Fruit fly (Drosophila melanogaster) whole organism, embryonic: Measurements from ENCODE around the gene rho-6.

Source experiments
- Atf-2 ChIP-seq: fragments of 200-800 bp; sonication (Bioruptor generic); optimal IDR thresholded peaks from 2 replicates; lab custom pipeline; 2016; ENCODE audit warnings: missing biosample characterization, missing genetic modification characterization
- Atf6 ChIP-seq: fragments of 200-800 bp; sonication (Bioruptor generic); IDR thresholded peaks from 2 replicates; pipeline ENCODE4 v1.3.6; 2022; ENCODE audit warnings: missing biosample characterization, missing genetic modification characterization
- CG10431 ChIP-seq: fragments of 200-800 bp; sonication (Bioruptor generic); optimal IDR thresholded peaks from 3 replicates; lab custom pipeline; 2018; ENCODE audit warnings: missing biosample characterization, mild to moderate bottlenecking, missing genetic modification characterization
- CG12942 ChIP-seq: fragments of 200-800 bp; sonication (Bioruptor generic); optimal IDR thresholded peaks from 3 replicates; lab custom pipeline; 2016; ENCODE audit warnings: missing biosample characterization, missing genetic modification characterization
- CG13123 ChIP-seq: fragments of 200-800 bp; sonication (Bioruptor generic); optimal IDR thresholded peaks from 2 replicates; lab custom pipeline; 2016; ENCODE audit warnings: missing biosample characterization, missing genetic modification characterization
- CG13624 ChIP-seq: fragments of 200-800 bp; sonication (Bioruptor generic); optimal IDR thresholded peaks from 2 replicates; lab custom pipeline; 2016; ENCODE audit warnings: missing biosample characterization, missing genetic modification characterization
- CG17385 ChIP-seq: fragments of 200-800 bp; sonication (Bioruptor generic); optimal IDR thresholded peaks from 3 replicates; lab custom pipeline; 2018; ENCODE audit warnings: missing biosample characterization, mild to moderate bottlenecking, missing genetic modification characterization
- CG17912 ChIP-seq: fragments of 200-800 bp; sonication (Bioruptor generic); optimal IDR thresholded peaks from 2 replicates; lab custom pipeline; 2018; ENCODE audit warnings: missing biosample characterization, mild to moderate bottlenecking, missing genetic modification characterization
- CG18619 ChIP-seq: fragments of 200-800 bp; sonication (Bioruptor generic); optimal IDR thresholded peaks from 3 replicates; lab custom pipeline; 2017; ENCODE audit warnings: missing biosample characterization, mild to moderate bottlenecking, missing genetic modification characterization
- CG30403 ChIP-seq: fragments of 200-800 bp; sonication (Bioruptor generic); optimal IDR thresholded peaks from 3 replicates; lab custom pipeline; 2016; ENCODE audit warnings: missing biosample characterization, missing genetic modification characterization
- CG31388 ChIP-seq: fragments of 200-800 bp; sonication (Bioruptor generic); optimal IDR thresholded peaks from 2 replicates; lab custom pipeline; 2016; ENCODE audit warnings: missing biosample characterization, missing genetic modification characterization
- CG3838 ChIP-seq: fragments of 200-800 bp; sonication (Bioruptor generic); optimal IDR thresholded peaks from 3 replicates; lab custom pipeline; 2016; ENCODE audit warnings: missing biosample characterization, missing genetic modification characterization
- CG4854 ChIP-seq: fragments of 200-800 bp; sonication (Bioruptor generic); optimal IDR thresholded peaks from 2 replicates; lab custom pipeline; 2016; ENCODE audit warnings: missing biosample characterization, missing genetic modification characterization, inconsistent platforms
- CG6254 ChIP-seq: fragments of 200-800 bp; sonication (Bioruptor generic); optimal IDR thresholded peaks from 3 replicates; lab custom pipeline; 2017; ENCODE audit warnings: mild to moderate bottlenecking, missing biosample characterization, missing genetic modification reagents, missing genetic modification characterization
- CG7271 ChIP-seq: fragments of 200-800 bp; sonication (Bioruptor generic); optimal IDR thresholded peaks from 2 replicates; lab custom pipeline; 2018; ENCODE audit warnings: missing biosample characterization, mild to moderate bottlenecking, missing genetic modification characterization, moderate library complexity
- CG7839 ChIP-seq: fragments of 200-800 bp; sonication (Bioruptor generic); optimal IDR thresholded peaks from 3 replicates; lab custom pipeline; 2018; ENCODE audit warnings: missing biosample characterization, mild to moderate bottlenecking, missing genetic modification characterization, moderate library complexity
- CG7928 ChIP-seq: fragments of 200-800 bp; sonication (Bioruptor generic); optimal IDR thresholded peaks from 2 replicates; lab custom pipeline; 2017; ENCODE audit warnings: missing biosample characterization, mild to moderate bottlenecking, missing genetic modification characterization
- CG8478 ChIP-seq: fragments of >200 bp; optimal IDR thresholded peaks from 2 replicates; lab custom pipeline; 2018
- CG9817 ChIP-seq: fragments of 200-800 bp; sonication (Bioruptor generic); optimal IDR thresholded peaks from 2 replicates; lab custom pipeline; 2018; ENCODE audit warnings: missing biosample characterization, mild to moderate bottlenecking, missing genetic modification characterization, moderate library complexity
- CoRest ChIP-seq: fragments of 200-800 bp; sonication (Bioruptor generic); optimal IDR thresholded peaks from 3 replicates; lab custom pipeline; 2018; ENCODE audit warnings: missing biosample characterization, mild to moderate bottlenecking, missing genetic modification characterization, moderate library complexity
- Dbx ChIP-seq: fragments of 200-800 bp; sonication (Bioruptor generic); IDR thresholded peaks from 3 replicates; pipeline ENCODE4 v1.3.6; 2022; ENCODE audit warnings: missing biosample characterization, missing genetic modification characterization
- Dfd ChIP-seq, 2 experiments: fragments of >200 bp; optimal IDR thresholded peaks; 2 replicates each; lab custom pipeline; 2017; ENCODE audit warnings: missing biosample characterization in 2 of 2, missing genetic modification characterization in 2 of 2
- Drgx ChIP-seq: fragments of 200-800 bp; sonication (Bioruptor generic); IDR thresholded peaks from 2 replicates; pipeline ENCODE4 v1.3.6; 2022; ENCODE audit warnings: missing biosample characterization, missing genetic modification characterization
- Ets65A ChIP-seq: fragments of 200-800 bp; sonication (Bioruptor generic); peaks from one replicate; lab custom pipeline; 2016; ENCODE audit warnings: missing biosample characterization, missing genetic modification characterization
- GATAe ChIP-seq: fragments of 200-800 bp; sonication (Bioruptor generic); conservative IDR thresholded peaks from 2 replicates; pipeline ENCODE4 v1.3.6; 2022; ENCODE audit warnings: missing biosample characterization, missing genetic modification characterization
- Kr ChIP-seq: fragments of 200-800 bp; sonication (Bioruptor generic); optimal IDR thresholded peaks from 2 replicates; lab custom pipeline; 2017; ENCODE audit warnings: missing biosample characterization, mild to moderate bottlenecking, missing genetic modification characterization
- Lhr ChIP-seq: fragments of 200-800 bp; sonication (Bioruptor generic); optimal IDR thresholded peaks from 3 replicates; lab custom pipeline; 2017; ENCODE audit warnings: mild to moderate bottlenecking, missing biosample characterization, missing genetic modification reagents, missing genetic modification characterization
- Pdp1 ChIP-seq, 2 experiments: fragments of 200-800 bp; sonication (Bioruptor generic); optimal IDR thresholded peaks; 3 replicates each; lab custom pipeline; 2016; ENCODE audit warnings: missing biosample characterization in 2 of 2, missing genetic modification characterization in 2 of 2, mild to moderate bottlenecking in 1 of 2, moderate library complexity in 1 of 2
- TFAM ChIP-seq: fragments of 200-800 bp; sonication (Bioruptor generic); optimal IDR thresholded peaks from 2 replicates; lab custom pipeline; 2017; ENCODE audit warnings: missing biosample characterization, missing genetic modification characterization, inconsistent platforms
- Vsx1 ChIP-seq: fragments of 200-800 bp; sonication (Bioruptor generic); optimal IDR thresholded peaks from 2 replicates; lab custom pipeline; 2017; ENCODE audit warnings: missing biosample characterization, mild to moderate bottlenecking, missing genetic modification characterization, missing genetic modification reagents
- ac ChIP-seq: fragments of 200-800 bp; sonication (Bioruptor generic); optimal IDR thresholded peaks from 3 replicates; lab custom pipeline; 2017; ENCODE audit warnings: missing biosample characterization, mild to moderate bottlenecking, missing genetic modification characterization
- amos ChIP-seq: fragments of 200-800 bp; sonication (Bioruptor generic); IDR thresholded peaks from 2 replicates; pipeline ENCODE4 v1.3.6; 2022; ENCODE audit warnings: missing biosample characterization, missing genetic modification characterization; ENCODE audit not compliant: partially characterized antibody
- aop ChIP-seq: fragments of 200-800 bp; sonication (Bioruptor generic); IDR thresholded peaks from 2 replicates; pipeline ENCODE4 v1.3.6; 2022; ENCODE audit warnings: missing biosample characterization, missing genetic modification characterization
- bbx ChIP-seq: fragments of 200-800 bp; sonication (Bioruptor generic); IDR thresholded peaks from 2 replicates; pipeline ENCODE4 v1.3.6; 2022; ENCODE audit warnings: missing biosample characterization, missing genetic modification characterization; ENCODE audit not compliant: partially characterized antibody
- cad ChIP-seq: fragments of >200 bp; optimal IDR thresholded peaks from 2 replicates; lab custom pipeline; 2017; ENCODE audit warnings: missing biosample characterization, missing genetic modification characterization
- crc ChIP-seq: fragments of 200-800 bp; sonication (Bioruptor generic); optimal IDR thresholded peaks from 2 replicates; lab custom pipeline; 2016; ENCODE audit warnings: missing biosample characterization, missing genetic modification characterization
- esg ChIP-seq: fragments of 200-800 bp; sonication (Bioruptor generic); conservative IDR thresholded peaks from 2 replicates; pipeline ENCODE4 v1.3.6; 2022; ENCODE audit warnings: missing biosample characterization, missing genetic modification characterization
- fru ChIP-seq: fragments of >200 bp; optimal IDR thresholded peaks from 2 replicates; lab custom pipeline; 2017
- ham ChIP-seq: fragments of 200-800 bp; sonication (Bioruptor generic); IDR thresholded peaks from 2 replicates; pipeline ENCODE4 v1.3.6; 2022; ENCODE audit warnings: missing biosample characterization, missing genetic modification characterization
- jigr1 ChIP-seq: fragments of 200-800 bp; sonication (Bioruptor generic); IDR thresholded peaks from 3 replicates; pipeline ENCODE4 v1.3.6; 2022; ENCODE audit warnings: missing biosample characterization, missing genetic modification characterization
- kah ChIP-seq: fragments of 200-800 bp; sonication (Bioruptor generic); optimal IDR thresholded peaks from 2 replicates; lab custom pipeline; 2018; ENCODE audit warnings: missing biosample characterization, mild to moderate bottlenecking, missing genetic modification characterization
- kay ChIP-seq: fragments of 200-800 bp; sonication (Bioruptor generic); optimal IDR thresholded peaks from 2 replicates; lab custom pipeline; 2016; ENCODE audit warnings: missing biosample characterization, missing genetic modification characterization
- onecut ChIP-seq: fragments of 200-800 bp; sonication (Bioruptor generic); IDR thresholded peaks from 2 replicates; pipeline ENCODE4 v1.3.6; 2022; ENCODE audit warnings: missing biosample characterization, missing genetic modification characterization
- otp ChIP-seq: fragments of 200-800 bp; sonication (Bioruptor generic); IDR thresholded peaks from 3 replicates; pipeline ENCODE4, ENCODE4 v1.3.6; 2022; ENCODE audit warnings: missing biosample characterization, missing genetic modification characterization
- pan ChIP-seq, 4 experiments: fragments of >200 bp in 3 of 4; fragments of 200-800 bp in 1 of 4; sonication (Bioruptor generic) in 1 of 4; optimal IDR thresholded peaks in 3 of 4; IDR thresholded peaks in 1 of 4; 2 replicates each; pipeline versions ENCODE4 v1.3.6 to Lab custom; 2017 to 2022; ENCODE audit warnings: missing biosample characterization in 2 of 4, missing genetic modification characterization in 2 of 4, mixed read lengths in 1 of 4
- prd ChIP-seq, 3 experiments: fragments of >200 bp in 2 of 3; fragments of 200-800 bp in 1 of 3; sonication (Bioruptor generic) in 1 of 3; optimal IDR thresholded peaks in 2 of 3; IDR thresholded peaks in 1 of 3; 2 replicates in 2 of 3; 3 replicates in 1 of 3; pipeline versions ENCODE4 v1.3.6 to Lab custom; 2017 to 2022; ENCODE audit warnings: missing biosample characterization in 1 of 3, missing genetic modification characterization in 1 of 3
- sim ChIP-seq: fragments of 200-800 bp; sonication (Bioruptor generic); IDR thresholded peaks from 2 replicates; pipeline ENCODE4 v1.3.6; 2022; ENCODE audit warnings: missing biosample characterization, missing genetic modification characterization
- tio ChIP-seq: fragments of 200-800 bp; sonication (Bioruptor generic); optimal IDR thresholded peaks from 2 replicates; lab custom pipeline; 2017; ENCODE audit warnings: missing biosample characterization, missing genetic modification characterization, inconsistent platforms
- zen ChIP-seq: fragments of 200-800 bp; sonication (Bioruptor generic); optimal IDR thresholded peaks from 3 replicates; lab custom pipeline; 2018; ENCODE audit warnings: missing biosample characterization, mild to moderate bottlenecking, missing genetic modification characterization, moderate library complexity

The rho-6 gene

DNA sequence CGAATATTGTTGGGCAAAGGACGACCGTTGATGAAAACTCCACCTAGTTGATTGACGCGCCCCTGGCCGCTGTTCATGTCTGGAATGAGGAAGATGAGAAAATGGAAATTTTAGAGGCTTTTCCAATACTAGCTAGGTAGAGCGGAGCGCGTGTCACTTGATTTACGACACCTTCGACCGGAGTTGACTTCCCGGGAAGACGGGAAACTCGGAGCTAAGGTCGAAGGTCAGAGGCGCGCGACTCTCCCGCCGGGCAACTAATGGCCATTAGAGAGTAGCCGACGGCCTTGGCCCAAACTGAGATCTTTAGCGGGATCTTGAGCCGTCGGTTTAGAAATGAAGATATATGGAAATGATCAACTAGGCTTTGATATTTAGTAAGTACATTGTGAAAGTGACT, 48.2 kb downstream of the rho-6 start:
- TF ChIP-seq zen (tag; lab: Kevin White, UChicago) = peak; percentile 59
- no peak for TF ChIP-seq ham
- no peak for TF ChIP-seq CG7839 (tag; lab: Kevin White, UChicago)
- TF ChIP-seq CG10431 = no peak
- peak; percentile 83 for TF ChIP-seq cad (GFP tag; lab: Kevin White, UChicago)
- TF ChIP-seq aop (GFP tag; lab: Robert Waterston, UW) = no peak
- no peak for TF ChIP-seq CG9817
- no peak for TF ChIP-seq CG17912 (GFP tag; lab: Kevin White, UChicago)
- TF ChIP-seq Ets65A (GFP tag; lab: Kevin White, UChicago) = peak; percentile 72
- no peak for TF ChIP-seq onecut
- TF ChIP-seq CG4854 (GFP tag; lab: Kevin White, UChicago) = no peak
- TF ChIP-seq TFAM (GFP tag; lab: Kevin White, UChicago) = no peak
- TF ChIP-seq CG31388 (GFP tag; lab: Kevin White, UChicago) = no peak

DNA sequence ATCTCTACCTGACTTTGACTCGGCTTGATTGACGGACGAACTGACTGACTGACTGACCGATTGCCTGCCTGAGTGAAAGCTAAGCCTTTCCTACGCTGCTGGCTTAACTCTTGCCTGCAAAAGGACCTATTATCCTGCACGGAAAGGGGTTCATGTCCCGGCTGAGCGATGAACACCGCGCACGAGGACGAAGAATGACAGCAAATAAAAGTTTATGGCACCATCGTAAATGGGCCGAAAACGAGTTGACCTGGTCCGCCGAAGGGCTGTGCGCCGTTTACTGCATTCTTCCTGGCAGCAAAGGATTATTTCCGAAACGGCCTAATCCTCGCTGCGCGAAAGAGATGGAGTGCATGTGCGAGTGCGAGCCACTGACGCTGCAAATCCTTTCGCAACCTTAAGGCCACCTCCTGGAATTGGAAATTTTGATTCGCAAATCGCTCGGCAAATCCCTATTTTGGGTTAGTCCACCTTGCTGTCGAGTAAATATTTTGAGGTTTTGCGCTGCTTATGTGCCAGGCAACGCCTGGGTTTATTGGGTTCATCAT, 52.0 kb downstream of the rho-6 start:
- TF ChIP-seq CG13123 (GFP tag; lab: Kevin White, UChicago) (no peak), ac (no peak), bbx (GFP tag; lab: Robert Waterston, UW) (no peak), CoRest (no peak), crc (GFP tag; lab: Kevin White, UChicago) (no peak), Ets65A (GFP tag; lab: Kevin White, UChicago) (peak; percentile 37), cad (GFP tag; lab: Kevin White, UChicago) (peak; percentile 100), CG18619 (GFP tag; lab: Kevin White, UChicago) (no peak), CG3838 (GFP tag; lab: Kevin White, UChicago) (no peak), CG12942 (GFP tag; lab: Kevin White, UChicago) (no peak), CG7271 (tag; lab: Kevin White, UChicago) (peak; percentile 91), fru (lab: Kevin White, UChicago) (no peak), otp (GFP tag; lab: Robert Waterston, UW) (no peak), zen (tag; lab: Kevin White, UChicago) (peak; percentile 90), onecut (no peak), Pdp1 (GFP tag; optimal IDR thresholded peaks at IDR 0.05; lab: Kevin White, UChicago) (no peak), Dfd (GFP tag; optimal IDR thresholded peaks at IDR 0.05; lab: Kevin White, UChicago) (no peak), Vsx1 (GFP tag; lab: Kevin White, UChicago) (no peak), Drgx (GFP tag; lab: Robert Waterston, UW) (no peak), CG6254 (GFP tag; lab: Kevin White, UChicago) (no peak), CG30403 (GFP tag; lab: Kevin White, UChicago) (no peak), CG17385 (GFP tag; lab: Kevin White, UChicago) (no peak), Dbx (no peak), Atf6 (GFP tag; lab: Robert Waterston, UW) (no peak), pan (optimal IDR thresholded peaks at IDR 0.05; lab: Kevin White, UChicago) (no peak), pan (GFP tag; optimal IDR thresholded peaks at IDR 0.05 in 1 of 2, IDR thresholded peaks at IDR 0.05 in 1 of 2) (no peak), esg (GFP tag; lab: Robert Waterston, UW) (no peak), Lhr (GFP tag; lab: Kevin White, UChicago) (no peak), Atf-2 (GFP tag; lab: Kevin White, UChicago) (no peak), kah (GFP tag; lab: Kevin White, UChicago) (no peak), prd (optimal IDR thresholded peaks at IDR 0.05; lab: Kevin White, UChicago) (no peak), prd (GFP tag; IDR thresholded peaks at IDR 0.05; lab: Robert Waterston, UW) (peak; percentile 41; the same call in 1 of the 3 replicates), Kr (GFP tag; lab: Kevin White, UChicago) (peak; percentile 73), kay (GFP tag; lab: Kevin White, UChicago) (no peak), tio (no peak), jigr1 (GFP tag; lab: Robert Waterston, UW) (no peak), CG8478 (lab: Kevin White, UChicago) (peak; percentile 67), GATAe (GFP tag; lab: Robert Waterston, UW) (no peak), sim (no peak), amos (GFP tag; lab: Robert Waterston, UW) (0 out of 2 replicates have a peak, but pooled peaks have one; percentile 14), CG7928 (no peak), CG13624 (GFP tag; lab: Kevin White, UChicago) (no peak)
